Worm (Caenorhabditis elegans) whole organism, L1 larva: ENCODE results near the gene oac-3.

ENCODE experiments used
- lin-39 ChIP-seq: fragments of 150-350 bp; optimal IDR thresholded peaks from 2 replicates; lab custom pipeline; 2014; ENCODE audit warnings: missing biosample characterization, missing genetic modification reagents, missing genetic modification characterization
- mab-9 ChIP-seq: fragments of 200-800 bp; sonication (Bioruptor generic); IDR thresholded peaks from 2 replicates; pipeline ENCODE4 v1.3.6; 2022; ENCODE audit warnings: missing genetic modification reagents, missing genetic modification characterization, missing compliant biosample characterization
- swsn-7 ChIP-seq: sonication (generic microtip); optimal IDR thresholded peaks from 2 replicates; lab custom pipeline; 2016; ENCODE audit warnings: missing genetic modification characterization, missing compliant biosample characterization
- unc-30 ChIP-seq: sonication (generic microtip); optimal IDR thresholded peaks from 2 replicates; lab custom pipeline; 2017; ENCODE audit warnings: missing biosample characterization, missing genetic modification characterization
- unc-62 ChIP-seq: fragments of 150-350 bp; optimal IDR thresholded peaks from 2 replicates; lab custom pipeline; 2014; ENCODE audit warnings: missing biosample characterization, missing genetic modification reagents, missing genetic modification characterization

DNA sequence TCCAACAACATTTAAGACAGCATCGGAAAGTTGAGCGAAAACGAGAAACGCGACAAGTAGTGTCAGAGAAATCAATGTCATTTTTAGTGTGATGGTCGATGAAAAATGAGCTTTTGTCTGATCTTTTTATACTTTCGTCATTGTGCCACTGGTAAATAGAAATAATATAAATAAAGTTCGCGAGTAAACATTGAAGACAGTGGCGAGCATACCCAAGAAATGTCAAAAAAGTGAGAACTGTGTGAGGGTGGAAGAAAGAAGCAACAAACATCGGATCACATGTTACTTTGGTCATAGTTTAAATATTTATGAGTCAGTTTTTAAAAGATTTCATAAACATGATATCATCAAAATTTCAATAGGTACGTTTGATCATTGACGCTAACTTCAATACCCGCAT is 45.0 kb upstream of the oac-3 start, which contains the start of gene ttr-21:
- TF ChIP-seq swsn-7 (tag; lab: Kevin White, UChicago): no peak
- TF ChIP-seq unc-62 (GFP tag; lab: Kevin White, UChicago): no peak
- no peak for TF ChIP-seq unc-30 (tag; lab: Kevin White, UChicago)
- no peak for TF ChIP-seq lin-39 (tag; lab: Kevin White, UChicago)
- no peak for TF ChIP-seq mab-9 (GFP tag; lab: Robert Waterston, UW)
